Worm (Caenorhabditis elegans) whole organism, L4 larva: ENCODE data around the gene K03H1.7.

Experiments used
- D1046.2 ChIP-seq: fragments of 200-800 bp; sonication (Bioruptor generic); IDR thresholded peaks from 2 replicates; pipeline ENCODE4 v1.3.6; 2022; ENCODE audit warnings: missing genetic modification characterization, missing compliant biosample characterization
- T26A8.4 ChIP-seq: fragments of 200-800 bp; sonication (Bioruptor generic); IDR thresholded peaks from 2 replicates; pipeline ENCODE4 v1.3.6; 2022; ENCODE audit warnings: missing genetic modification characterization, missing compliant biosample characterization
- ama-1 ChIP-seq: fragments of 150-350 bp; optimal IDR thresholded peaks from 2 replicates; lab custom pipeline; 2014; ENCODE audit warnings: inconsistent platforms, mixed read lengths
- ceh-32 ChIP-seq: sonication (generic microtip); optimal IDR thresholded peaks from 2 replicates; lab custom pipeline; 2016; ENCODE audit warnings: mild to moderate bottlenecking, missing genetic modification characterization, missing compliant biosample characterization; ENCODE audit not compliant: poor library complexity
- ces-1 ChIP-seq: fragments of 150-350 bp; sonication (generic microtip); optimal IDR thresholded peaks from 4 replicates; lab custom pipeline; 2014; ENCODE audit warnings: missing biosample characterization, missing genetic modification reagents, missing genetic modification characterization
- daf-19 ChIP-seq: fragments of 200-800 bp; sonication (Bioruptor generic); conservative IDR thresholded peaks from 2 replicates; pipeline ENCODE4 v1.3.6; 2022; ENCODE audit warnings: missing genetic modification characterization, missing compliant biosample characterization
- hlh-30 ChIP-seq: sonication (generic microtip); optimal IDR thresholded peaks from 2 replicates; lab custom pipeline; 2017; ENCODE audit warnings: antibody characterized with exemption, mild to moderate bottlenecking, missing genetic modification characterization, missing compliant biosample characterization; ENCODE audit not compliant: insufficient read depth
- lin-15B ChIP-seq: fragments of 150-350 bp; sonication (generic microtip); optimal IDR thresholded peaks from 3 replicates; lab custom pipeline; 2014; ENCODE audit warnings: missing biosample characterization, missing genetic modification characterization
- lir-3 ChIP-seq: sonication (generic microtip); optimal IDR thresholded peaks from 2 replicates; lab custom pipeline; 2016; ENCODE audit warnings: mild to moderate bottlenecking, missing genetic modification characterization, missing compliant biosample characterization
- mdl-1 ChIP-seq, 2 experiments: fragments of 150-350 bp in 1 of 2; sonication (generic microtip) in 1 of 2; optimal IDR thresholded peaks; 2 replicates each; lab custom pipeline; 2014 to 2017; ENCODE audit warnings: missing biosample characterization in 2 of 2, missing genetic modification characterization in 2 of 2
- unc-130 ChIP-seq: sonication (generic microtip); optimal IDR thresholded peaks from 2 replicates; lab custom pipeline; 2016; ENCODE audit warnings: missing genetic modification reagents, missing genetic modification characterization, missing compliant biosample characterization
- unc-39 ChIP-seq: sonication (generic microtip); optimal IDR thresholded peaks from 2 replicates; lab custom pipeline; 2017; ENCODE audit warnings: missing biosample characterization, missing genetic modification characterization

DNA sequence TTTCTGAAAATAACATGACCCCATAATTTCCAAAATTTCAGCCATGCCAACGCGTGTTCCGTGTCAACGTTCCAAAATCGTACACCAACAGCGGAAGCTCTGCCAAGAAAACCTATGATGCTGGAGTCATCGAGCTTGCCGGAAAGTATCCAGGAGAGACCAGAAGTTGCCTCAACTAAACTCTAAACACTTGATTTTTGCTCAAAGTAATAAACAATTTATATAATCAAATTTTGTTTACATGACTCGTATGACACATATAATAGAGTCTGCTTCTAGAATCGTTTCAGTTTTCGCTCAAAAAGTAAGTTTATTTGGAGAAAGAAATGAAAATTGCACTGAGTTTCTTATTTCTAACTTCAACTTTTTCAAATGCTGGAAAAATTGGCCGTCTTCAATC is 18.4 kb upstream of the K03H1.7 start, which contains the start of gene ttr-1:
- TF ChIP-seq lin-15B (tag; lab: Kevin White, UChicago) (no peak), lir-3 (no peak), unc-39 (tag; lab: Kevin White, UChicago) (no peak), unc-130 (GFP tag; lab: Kevin White, UChicago) (no peak), D1046.2 (GFP tag; lab: Robert Waterston, UW) (no peak), ces-1 (GFP tag; lab: Kevin White, UChicago) (no peak), daf-19 (no peak), ama-1 (lab: Kevin White, UChicago) (no peak), hlh-30 (tag; lab: Kevin White, UChicago) (no peak), T26A8.4 (GFP tag; lab: Robert Waterston, UW) (no peak), ceh-32 (tag; lab: Kevin White, UChicago) (no peak), mdl-1 (tag; optimal IDR thresholded peaks at IDR 0.05; lab: Kevin White, UChicago) (no peak)
